Fruit fly (Drosophila melanogaster): ENCODE measurements around the gene CG31975.

CG31975 gene

dm6 chr2L:102161-102761, 38.5 kb downstream of the CG31975 start, which contains the start of gene Creld:
Gene Creld (plus strand): TSS chr2L:102380.
- TF ChIP-seq CG8159 (tag; optimal IDR thresholded peaks at IDR 0.05) (no peak), gl (tag; optimal IDR thresholded peaks at IDR 0.05) (no peak), Pif1B (GFP tag; optimal IDR thresholded peaks at IDR 0.05) (no peak), CG10348 (GFP tag; IDR thresholded peaks at IDR 0.05) (no peak), CG9948 (tag; optimal IDR thresholded peaks at IDR 0.05) (no peak), CG34367 (tag; optimal IDR thresholded peaks at IDR 0.05) (no peak), CG8301 (tag; optimal IDR thresholded peaks at IDR 0.05) (no peak), CG4496 (GFP tag; IDR thresholded peaks at IDR 0.05) (no peak), CG17806 (tag; optimal IDR thresholded peaks at IDR 0.05) (no peak), rn (GFP tag; IDR thresholded peaks at IDR 0.05) (no peak), CG32121 (GFP tag; IDR thresholded peaks at IDR 0.05) (no peak), Snoo (tag; optimal IDR thresholded peaks at IDR 0.05) (no peak), EcR (GFP tag; optimal IDR thresholded peaks at IDR 0.05) (no peak)

- no peak for TF ChIP-seq Pif1B (GFP tag; optimal IDR thresholded peaks at IDR 0.05)
- no peak for TF ChIP-seq D1 (tag; optimal IDR thresholded peaks at IDR 0.05)
- no peak for TF ChIP-seq CG14655 (GFP tag; optimal IDR thresholded peaks at IDR 0.05)
- no peak for TF ChIP-seq fd96Ca (GFP tag; IDR thresholded peaks at IDR 0.05)
- TF ChIP-seq CG15710 (tag; optimal IDR thresholded peaks at IDR 0.05): no peak
- TF ChIP-seq CG10348 (GFP tag; IDR thresholded peaks at IDR 0.05): no peak
- no peak for TF ChIP-seq EcR (GFP tag; optimal IDR thresholded peaks at IDR 0.05)
- TF ChIP-seq gl (tag; optimal IDR thresholded peaks at IDR 0.05): no peak
- no peak for TF ChIP-seq CG17806 (tag; optimal IDR thresholded peaks at IDR 0.05)
- TF ChIP-seq Snoo (tag; optimal IDR thresholded peaks at IDR 0.05): no peak
- TF ChIP-seq CG9948 (tag; optimal IDR thresholded peaks at IDR 0.05): no peak
- TF ChIP-seq CG32121 (GFP tag; IDR thresholded peaks at IDR 0.05): no peak
Observed at dm6 chr2L:94639-95059, 46.1 kb downstream of the CG31975 start, which contains the start of gene Zir. Gene Zir (plus strand): TSS chr2L:94739.

- no peak for TF ChIP-seq Snoo (tag; optimal IDR thresholded peaks at IDR 0.05)
- TF ChIP-seq CG32121 (GFP tag; IDR thresholded peaks at IDR 0.05): peak; percentile 20; the same call in 1 of the 2 replicates
Observed at dm6 chr2L:94096-94495, 46.7 kb downstream of the CG31975 start.

- TF ChIP-seq CG8301 (tag; optimal IDR thresholded peaks at IDR 0.05) (no peak), CG9948 (tag; optimal IDR thresholded peaks at IDR 0.05) (no peak), Pif1B (GFP tag; optimal IDR thresholded peaks at IDR 0.05) (no peak), CG4496 (GFP tag; IDR thresholded peaks at IDR 0.05) (no peak), fd96Ca (GFP tag; IDR thresholded peaks at IDR 0.05) (0 out of 3 replicates have a peak, but pooled peaks have one; percentile 27), CG12605 (GFP tag; IDR thresholded peaks at IDR 0.05) (no peak), CG8159 (tag; optimal IDR thresholded peaks at IDR 0.05) (no peak), Ets98B (GFP tag; IDR thresholded peaks at IDR 0.05) (peak; percentile 54; the same call in 1 of the 2 replicates), D1 (tag; optimal IDR thresholded peaks at IDR 0.05) (no peak)
Observed at dm6 chr2L:92993-93392, 47.8 kb downstream of the CG31975 start.

dm6 chr2L:91830-92229, 49.0 kb downstream of the CG31975 start:
- TF ChIP-seq CG32121 (GFP tag; IDR thresholded peaks at IDR 0.05) (no peak), Pif1B (GFP tag; optimal IDR thresholded peaks at IDR 0.05) (peak; percentile 87), CG9948 (tag; optimal IDR thresholded peaks at IDR 0.05) (peak; percentile 78), CG15710 (tag; optimal IDR thresholded peaks at IDR 0.05) (peak; percentile 90), Ets98B (GFP tag; IDR thresholded peaks at IDR 0.05) (peak; percentile 43; the same call in 1 of the 2 replicates), CG14655 (GFP tag; optimal IDR thresholded peaks at IDR 0.05) (peak; percentile 90), CG4496 (GFP tag; IDR thresholded peaks at IDR 0.05) (peak; percentile 80), rn (GFP tag; IDR thresholded peaks at IDR 0.05) (no peak), CG10348 (GFP tag; IDR thresholded peaks at IDR 0.05) (no peak), CG12605 (GFP tag; IDR thresholded peaks at IDR 0.05) (no peak), D1 (tag; optimal IDR thresholded peaks at IDR 0.05) (peak; percentile 57), CG17806 (tag; optimal IDR thresholded peaks at IDR 0.05) (peak; percentile 87), gl (tag; optimal IDR thresholded peaks at IDR 0.05) (peak; percentile 82), Snoo (tag; optimal IDR thresholded peaks at IDR 0.05) (peak; percentile 71), EcR (GFP tag; optimal IDR thresholded peaks at IDR 0.05) (peak; percentile 44), Pif1A (GFP tag; optimal IDR thresholded peaks at IDR 0.05) (peak; percentile 81), CG8301 (tag; optimal IDR thresholded peaks at IDR 0.05) (peak; percentile 86), fd96Ca (GFP tag; IDR thresholded peaks at IDR 0.05) (no peak; the same call in 2 of the 3 replicates), CG34367 (tag; optimal IDR thresholded peaks at IDR 0.05) (peak; percentile 87), CG8159 (tag; optimal IDR thresholded peaks at IDR 0.05) (peak; percentile 87), CG13204 (GFP tag; optimal IDR thresholded peaks at IDR 0.05) (no peak)

- TF ChIP-seq CG8159 (tag; optimal IDR thresholded peaks at IDR 0.05): no peak
- TF ChIP-seq EcR (GFP tag; optimal IDR thresholded peaks at IDR 0.05): no peak
- TF ChIP-seq gl (tag; optimal IDR thresholded peaks at IDR 0.05): no peak
- no peak for TF ChIP-seq CG10348 (GFP tag; IDR thresholded peaks at IDR 0.05)
- no peak for TF ChIP-seq CG15710 (tag; optimal IDR thresholded peaks at IDR 0.05)
- TF ChIP-seq CG8301 (tag; optimal IDR thresholded peaks at IDR 0.05): no peak
- TF ChIP-seq Pif1A (GFP tag; optimal IDR thresholded peaks at IDR 0.05): no peak
- no peak for TF ChIP-seq Pif1B (GFP tag; optimal IDR thresholded peaks at IDR 0.05)
- TF ChIP-seq CG14655 (GFP tag; optimal IDR thresholded peaks at IDR 0.05): no peak
- no peak for TF ChIP-seq CG12605 (GFP tag; IDR thresholded peaks at IDR 0.05)
- TF ChIP-seq D1 (tag; optimal IDR thresholded peaks at IDR 0.05): no peak
Observed at dm6 chr2L:91333-91732, 49.5 kb downstream of the CG31975 start.

Data from whole organism, pupa.